Worm (Caenorhabditis elegans) whole organism, L4/young adult: ENCODE results near the gene lec-8.

ENCODE experiments used
- W03F9.2 ChIP-seq: fragments of 150-350 bp; optimal IDR thresholded peaks from 2 replicates; lab custom pipeline; 2014; ENCODE audit warnings: missing biosample characterization, missing genetic modification characterization
- dao-5 ChIP-seq: sonication (generic microtip); optimal IDR thresholded peaks from 2 replicates; lab custom pipeline; 2016; ENCODE audit warnings: missing genotype, missing genetic modification characterization, moderate library complexity, missing compliant biosample characterization
- him-1 ChIP-seq: sonication (generic microtip); optimal IDR thresholded peaks from 2 replicates; lab custom pipeline; 2016; ENCODE audit warnings: missing genotype, missing genetic modification reagents, missing genetic modification characterization, missing compliant biosample characterization

DNA sequence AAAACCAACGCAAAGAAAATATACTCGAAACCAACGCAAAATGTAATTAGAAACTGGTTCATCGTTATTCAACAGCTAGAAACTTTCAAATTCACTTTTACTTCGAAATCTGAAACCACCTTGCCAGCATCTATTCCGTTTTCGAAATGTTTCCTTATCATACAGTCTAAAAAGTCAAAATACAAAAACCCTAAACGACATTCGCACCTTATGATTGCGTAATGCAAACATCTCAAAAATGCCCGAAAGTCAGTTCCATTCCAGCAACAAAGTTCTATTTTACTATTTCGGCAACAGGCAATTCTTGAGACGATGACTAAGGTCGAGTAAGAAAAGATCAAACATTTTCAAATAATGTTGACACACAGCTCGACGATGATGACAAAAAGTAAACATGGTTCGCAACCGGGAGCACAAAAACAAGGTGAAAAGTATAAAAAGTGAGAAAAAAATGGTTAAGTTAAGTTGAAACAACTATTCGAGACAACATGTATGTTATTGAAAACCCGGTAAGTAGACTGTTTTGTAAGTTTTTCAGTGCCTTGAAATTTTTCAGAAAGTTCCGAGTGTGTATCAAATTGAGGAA is 1.5 kb downstream of the lec-8 start, which contains the start of gene lec-7:
- TF ChIP-seq him-1 (tag; lab: Kevin White, UChicago): no peak
- TF ChIP-seq dao-5 (tag; lab: Kevin White, UChicago): no peak
- no peak for TF ChIP-seq W03F9.2 (tag; lab: Kevin White, UChicago)
